Worm (Caenorhabditis elegans) whole organism, late embryonic: ENCODE measurements around the gene asp-5.
A peak's percentile ranks its signal among the peaks of the same experiment; 100 is the strongest.

ENCODE experiments used
- C08G9.2 ChIP-seq: sonication (generic microtip); optimal IDR thresholded peaks from 2 replicates; lab custom pipeline; 2016; ENCODE audit warnings: mild to moderate bottlenecking, missing genetic modification characterization, moderate library complexity, missing compliant biosample characterization
- C38D4.7 ChIP-seq: fragments of 200-800 bp; sonication (Bioruptor generic); optimal IDR thresholded peaks from 2 replicates; lab custom pipeline; 2018; ENCODE audit warnings: mild to moderate bottlenecking, missing genetic modification characterization, moderate library complexity, missing compliant biosample characterization
- K02D7.2 ChIP-seq: sonication (generic microtip); optimal IDR thresholded peaks from 2 replicates; lab custom pipeline; 2017; ENCODE audit warnings: mild to moderate bottlenecking, missing genetic modification characterization, missing compliant biosample characterization
- Y22D7AL.16 ChIP-seq: sonication (generic microtip); optimal IDR thresholded peaks from 2 replicates; lab custom pipeline; 2016; ENCODE audit warnings: missing genetic modification characterization, missing compliant biosample characterization
- ahr-1 ChIP-seq: sonication (generic microtip); optimal IDR thresholded peaks from 2 replicates; lab custom pipeline; 2016; ENCODE audit warnings: missing genetic modification characterization, missing compliant biosample characterization
- ama-1 ChIP-seq: fragments of 150-350 bp; optimal IDR thresholded peaks from 2 replicates; lab custom pipeline; 2014
- ceh-30 ChIP-seq: fragments of 150-350 bp; optimal IDR thresholded peaks from 2 replicates; lab custom pipeline; 2014; ENCODE audit warnings: missing biosample characterization, missing genetic modification characterization
- ceh-31 ChIP-seq: sonication (generic microtip); optimal IDR thresholded peaks from 2 replicates; lab custom pipeline; 2016; ENCODE audit warnings: missing genetic modification characterization, missing compliant biosample characterization
- ceh-48 ChIP-seq: sonication (generic microtip); optimal IDR thresholded peaks from 2 replicates; lab custom pipeline; 2016; ENCODE audit warnings: missing genetic modification characterization, inconsistent platforms, missing compliant biosample characterization
- ceh-6 ChIP-seq: fragments of 200-800 bp; sonication (Bioruptor generic); optimal IDR thresholded peaks from 2 replicates; lab custom pipeline; 2018; ENCODE audit warnings: mild to moderate bottlenecking, missing genetic modification characterization, missing compliant biosample characterization
- elt-2 ChIP-seq: sonication (generic microtip); optimal IDR thresholded peaks from 2 replicates; lab custom pipeline; 2016; ENCODE audit warnings: missing genetic modification reagents, missing genetic modification characterization, missing compliant biosample characterization
- fax-1 ChIP-seq: sonication (generic microtip); optimal IDR thresholded peaks from 2 replicates; lab custom pipeline; 2016; ENCODE audit warnings: missing genotype, missing genetic modification characterization, missing compliant biosample characterization
- hlh-13 ChIP-seq: fragments of 200-800 bp; sonication (Bioruptor generic); optimal IDR thresholded peaks from 2 replicates; lab custom pipeline; 2018; ENCODE audit warnings: mild to moderate bottlenecking, missing genetic modification characterization, missing compliant biosample characterization
- hlh-15 ChIP-seq: sonication (generic microtip); optimal IDR thresholded peaks from 2 replicates; lab custom pipeline; 2016; ENCODE audit warnings: missing genetic modification characterization, missing compliant biosample characterization
- hlh-6 ChIP-seq: sonication (generic microtip); optimal IDR thresholded peaks from 2 replicates; lab custom pipeline; 2016; ENCODE audit warnings: missing genotype, missing genetic modification characterization, missing compliant biosample characterization
- lim-6 ChIP-seq: sonication (generic microtip); optimal IDR thresholded peaks from 2 replicates; lab custom pipeline; 2016; ENCODE audit warnings: missing genetic modification characterization, missing compliant biosample characterization
- lin-11 ChIP-seq: fragments of 200-800 bp; sonication (Bioruptor generic); optimal IDR thresholded peaks from 2 replicates; lab custom pipeline; 2018; ENCODE audit warnings: mild to moderate bottlenecking, missing genetic modification characterization, missing compliant biosample characterization
- mec-3 ChIP-seq: sonication (generic microtip); optimal IDR thresholded peaks from 2 replicates; lab custom pipeline; 2016; ENCODE audit warnings: borderline replicate concordance, missing genetic modification characterization, missing compliant biosample characterization
- nfya-1 ChIP-seq: sonication (generic microtip); optimal IDR thresholded peaks from 2 replicates; lab custom pipeline; 2017; ENCODE audit warnings: missing genetic modification characterization, mild to moderate bottlenecking, missing compliant biosample characterization, antibody characterized with exemption, moderate library complexity
- odd-2 ChIP-seq: sonication (generic microtip); optimal IDR thresholded peaks from 2 replicates; lab custom pipeline; 2017; ENCODE audit warnings: antibody characterized with exemption, mild to moderate bottlenecking, missing genetic modification characterization, missing compliant biosample characterization
- pha-2 ChIP-seq: sonication (generic microtip); optimal IDR thresholded peaks from 2 replicates; lab custom pipeline; 2017; ENCODE audit warnings: mild to moderate bottlenecking, missing genetic modification characterization, missing compliant biosample characterization
- pha-4 ChIP-seq: fragments of 150-350 bp; optimal IDR thresholded peaks from 2 replicates; lab custom pipeline; 2018; ENCODE audit warnings: missing biosample characterization, missing genetic modification reagents, missing genetic modification characterization
- pros-1 ChIP-seq: fragments of 150-350 bp; optimal IDR thresholded peaks from 2 replicates; lab custom pipeline; 2014; ENCODE audit warnings: missing biosample characterization, missing genetic modification reagents, missing genetic modification characterization
- rnt-1 ChIP-seq: sonication (generic microtip); optimal IDR thresholded peaks from 2 replicates; lab custom pipeline; 2016; ENCODE audit warnings: missing genetic modification characterization, missing compliant biosample characterization
- sox-2 ChIP-seq: fragments of 200-800 bp; sonication (Bioruptor generic); IDR thresholded peaks from 2 replicates; pipeline ENCODE4 v1.3.6; 2022; ENCODE audit warnings: missing genetic modification reagents, missing genetic modification characterization, missing compliant biosample characterization
- unc-3 ChIP-seq, 2 experiments: fragments of 200-800 bp in 1 of 2; sonication (Bioruptor generic) in 1 of 2; sonication (generic microtip) in 1 of 2; conservative IDR thresholded peaks in 1 of 2; optimal IDR thresholded peaks in 1 of 2; 2 replicates each; pipeline versions ENCODE4 v1.3.6 to Lab custom; 2016 to 2022; ENCODE audit warnings: missing compliant biosample characterization in 2 of 2, missing genetic modification characterization in 2 of 2, missing genetic modification reagents in 1 of 2
- unc-42 ChIP-seq: sonication (generic microtip); optimal IDR thresholded peaks from 2 replicates; lab custom pipeline; 2016; ENCODE audit warnings: missing genotype, missing genetic modification characterization, missing compliant biosample characterization
- unc-86 ChIP-seq: sonication (generic microtip); optimal IDR thresholded peaks from 2 replicates; lab custom pipeline; 2016; ENCODE audit warnings: missing genetic modification characterization, missing compliant biosample characterization

The asp-5 gene

DNA sequence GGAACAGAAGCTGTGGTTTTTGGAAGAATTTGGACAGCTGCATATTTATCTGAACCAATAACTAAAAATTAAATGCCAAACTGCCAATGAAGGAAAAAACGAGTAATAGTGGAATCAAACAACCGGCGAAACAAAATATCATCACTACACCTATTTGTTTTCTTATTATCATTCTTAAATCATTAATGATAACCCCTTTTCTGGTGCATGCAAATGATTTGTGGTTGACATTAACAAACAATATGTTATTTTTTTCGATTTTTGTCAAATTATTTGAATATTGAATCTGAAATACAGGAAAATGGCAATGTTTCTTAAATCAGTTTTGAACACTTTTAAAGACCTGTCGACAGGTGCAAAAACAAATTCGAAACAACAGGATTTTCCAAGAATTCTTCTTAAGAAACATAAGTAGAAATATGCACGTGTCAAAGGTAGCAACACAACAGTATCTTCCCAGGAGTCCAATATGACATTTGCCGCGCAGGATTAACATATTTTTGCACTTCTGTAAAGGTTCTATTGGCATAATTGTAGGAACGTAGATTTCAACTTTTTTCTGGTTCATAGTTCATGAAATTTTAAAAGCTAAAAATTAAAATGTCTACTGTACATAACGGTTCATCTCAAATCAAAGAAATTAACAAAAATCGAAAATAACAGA, 27.1 kb downstream of the asp-5 start, which contains the start of gene W02D7.5:
TSS of gene W02D7.5 (minus strand) at position 51 of the 664 bp plus-strand sequence.
- TF ChIP-seq C08G9.2 (tag; lab: Kevin White, UChicago) = no peak
- TF ChIP-seq fax-1 (tag; lab: Kevin White, UChicago) = no peak
- TF ChIP-seq ceh-48 = no peak
- TF ChIP-seq lin-11 (tag; lab: Kevin White, UChicago) = no peak
- TF ChIP-seq hlh-15 (tag; lab: Kevin White, UChicago) = no peak
- TF ChIP-seq ahr-1 (tag; lab: Kevin White, UChicago) = no peak

DNA sequence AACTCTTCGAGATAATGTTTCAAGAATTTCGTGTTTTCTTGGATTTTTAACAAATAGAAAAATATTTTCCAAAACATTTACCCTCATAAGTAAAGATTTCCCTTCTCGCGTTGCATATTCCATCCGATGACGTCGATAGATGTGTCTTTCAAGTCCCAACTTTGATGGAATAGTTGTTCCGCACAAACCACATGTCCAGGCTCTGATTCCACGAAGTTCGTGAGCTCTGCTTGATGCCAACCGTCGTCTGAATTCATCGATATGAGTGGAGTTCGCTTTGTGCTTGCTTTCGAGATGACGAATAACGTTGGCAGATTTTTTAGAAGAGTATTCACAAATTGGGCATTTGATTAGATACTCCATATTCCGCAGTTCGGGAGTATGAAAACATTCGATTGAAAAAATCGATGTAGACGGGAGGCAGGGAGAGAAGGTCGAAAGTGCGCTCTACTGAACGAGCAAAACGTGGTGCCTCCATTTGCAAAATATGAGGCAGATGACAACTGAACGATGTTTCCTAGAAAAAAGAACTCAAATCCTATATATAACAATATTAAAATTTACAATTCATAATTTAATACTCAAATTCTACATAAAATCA, 28.9 kb downstream of the asp-5 start, which contains the start of gene W02D7.6:
TSS of gene W02D7.6 (minus strand) at position 573 of the 601 bp plus-strand sequence.
- TF ChIP-seq ama-1 = peak; percentile 19
- no peak for TF ChIP-seq sox-2 (GFP tag; lab: Robert Waterston, UW)
- TF ChIP-seq lim-6 (tag; lab: Kevin White, UChicago) = no peak
- TF ChIP-seq pha-2 (tag; lab: Kevin White, UChicago) = no peak
- TF ChIP-seq ceh-31 (tag; lab: Kevin White, UChicago) = no peak
- TF ChIP-seq pha-4 (tag; lab: Kevin White, UChicago) = no peak
- no peak for TF ChIP-seq rnt-1 (tag; lab: Kevin White, UChicago)
- TF ChIP-seq Y22D7AL.16 (tag; lab: Kevin White, UChicago) = no peak
- peak; percentile 52 for TF ChIP-seq ceh-48
- TF ChIP-seq odd-2 (tag; lab: Kevin White, UChicago) = no peak
- TF ChIP-seq mec-3 (tag; lab: Kevin White, UChicago) = no peak
- TF ChIP-seq C38D4.7 = no peak
- TF ChIP-seq unc-42 (tag; lab: Kevin White, UChicago) = no peak

DNA sequence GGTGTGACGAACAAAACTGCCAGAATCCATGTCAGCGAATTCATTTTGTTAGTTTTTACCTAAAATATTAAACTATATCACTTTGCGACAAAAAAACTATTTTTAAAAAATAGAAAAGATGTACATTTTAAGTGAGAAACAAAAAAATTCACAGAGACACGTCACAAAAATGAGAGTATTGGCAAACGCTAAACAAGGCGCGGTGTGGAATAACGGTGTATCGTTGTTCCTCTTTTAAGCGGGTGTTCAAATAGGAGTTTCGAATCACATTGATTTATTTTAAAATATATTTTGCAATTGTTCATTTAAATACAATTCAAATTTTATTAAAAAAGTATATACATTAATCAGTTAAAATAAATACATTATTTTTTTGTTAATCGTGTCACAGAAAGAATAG, 30.3 kb downstream of the asp-5 start, which contains the start of gene sel-9:
TSS of gene sel-9 (minus strand) at position 59 of the 400 bp plus-strand sequence.
- TF ChIP-seq ceh-30 (tag; lab: Kevin White, UChicago) (no peak), elt-2 (peak; percentile 6)

DNA sequence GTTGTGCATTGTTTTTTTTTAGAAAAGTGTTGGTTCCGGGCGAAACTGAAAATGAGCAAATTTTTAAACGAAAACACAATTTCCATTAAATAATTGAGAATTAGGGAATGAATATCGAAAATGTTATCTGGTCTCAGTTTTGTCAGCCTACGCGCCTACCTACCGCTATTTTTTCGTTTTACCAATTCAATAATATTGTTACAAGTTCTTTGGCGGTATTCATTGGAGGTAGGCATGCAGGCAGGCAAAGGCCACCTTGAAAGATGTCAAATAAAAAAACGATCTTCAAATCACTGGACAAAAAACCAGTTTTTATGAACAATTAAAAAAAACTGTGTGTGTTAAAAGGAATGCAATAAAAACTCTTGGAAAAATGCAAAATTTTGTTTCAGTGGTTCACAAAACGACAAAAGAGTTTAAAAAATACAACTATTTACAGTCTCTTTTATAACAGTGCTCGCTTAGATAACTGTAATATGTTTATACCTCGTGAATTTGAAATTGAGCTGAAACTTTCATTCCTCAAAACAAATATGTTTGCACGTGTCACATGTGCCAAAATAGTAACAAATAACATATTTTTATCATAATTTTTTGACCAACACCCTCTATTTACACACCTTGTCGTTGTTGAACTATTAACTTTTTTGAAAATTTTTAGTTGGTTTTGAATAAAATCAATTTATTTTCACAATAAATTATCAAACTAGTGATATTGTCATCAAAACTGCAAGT, 32.4 kb downstream of the asp-5 start, which contains the start of gene W02D7.11:
TSS of gene W02D7.11 (minus strand) at position 51 of the 735 bp plus-strand sequence.
- TF ChIP-seq unc-86 = no peak
- TF ChIP-seq unc-3 (GFP tag; conservative IDR thresholded peaks at IDR 0.05; lab: Robert Waterston, UW) = no peak
- no peak for TF ChIP-seq unc-3 (tag; optimal IDR thresholded peaks at IDR 0.05; lab: Kevin White, UChicago)
- no peak for TF ChIP-seq ama-1
- no peak for TF ChIP-seq ceh-6
- no peak for TF ChIP-seq fax-1 (tag; lab: Kevin White, UChicago)
- TF ChIP-seq nfya-1 (tag; lab: Kevin White, UChicago) = no peak
- TF ChIP-seq hlh-6 (tag; lab: Kevin White, UChicago) = no peak

DNA sequence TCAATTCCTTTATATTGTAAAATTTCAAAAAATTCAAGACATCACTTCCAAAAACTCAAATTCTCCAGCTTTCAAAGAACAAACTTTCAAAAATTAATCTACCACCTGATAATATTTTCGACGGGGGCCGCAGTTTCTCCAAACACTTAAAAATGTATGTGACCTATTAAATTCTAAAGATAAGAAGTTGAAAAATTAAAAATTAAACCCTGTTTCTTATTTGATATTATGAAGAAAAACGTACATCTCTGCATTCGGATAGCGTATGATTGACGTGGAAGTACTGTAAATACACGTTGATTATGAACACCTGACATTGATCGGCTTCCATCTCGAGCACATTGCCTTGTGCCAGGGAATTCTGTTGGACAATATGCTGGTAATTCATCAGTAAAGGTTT, 33.8 kb downstream of the asp-5 start:
- no peak for TF ChIP-seq K02D7.2 (tag; lab: Kevin White, UChicago)
- TF ChIP-seq pros-1 (tag; lab: Kevin White, UChicago) = no peak
- TF ChIP-seq hlh-13 (GFP tag; lab: Kevin White, UChicago) = no peak
- TF ChIP-seq pha-2 (tag; lab: Kevin White, UChicago) = no peak
- no peak for TF ChIP-seq lin-11 (tag; lab: Kevin White, UChicago)
- no peak for TF ChIP-seq fax-1 (tag; lab: Kevin White, UChicago)
